Worm (Caenorhabditis elegans): ENCODE data around the gene Y49E10.30.

The Y49E10.30 gene

ce11 chrIII:12410304-12410703 lies 23.6 kb downstream of the Y49E10.30 start:
- TF ChIP-seq ceh-36 (tag; optimal IDR thresholded peaks at IDR 0.05) (no peak), ets-7 (tag; optimal IDR thresholded peaks at IDR 0.05) (no peak), tbx-11 (GFP tag; IDR thresholded peaks at IDR 0.05) (no peak), flt-1 (GFP tag; IDR thresholded peaks at IDR 0.05) (no peak), hmbx-1 (tag; optimal IDR thresholded peaks at IDR 0.05) (no peak), B0310.2 (tag; optimal IDR thresholded peaks at IDR 0.05) (no peak), pes-1 (GFP tag; IDR thresholded peaks at IDR 0.05) (no peak), hnd-1 (tag; optimal IDR thresholded peaks at IDR 0.05) (no peak), sea-1 (GFP tag; conservative IDR thresholded peaks at IDR 0.05) (no peak), ama-1 (optimal IDR thresholded peaks at IDR 0.05) (no peak), tbx-37 (GFP tag; conservative IDR thresholded peaks at IDR 0.05) (no peak), tra-4 (tag; optimal IDR thresholded peaks at IDR 0.05) (no peak), F13C5.2 (tag; optimal IDR thresholded peaks at IDR 0.05) (no peak)

ce11 chrIII:12411059-12411458 lies 24.4 kb downstream of the Y49E10.30 start:
- TF ChIP-seq tbx-37 (GFP tag; conservative IDR thresholded peaks at IDR 0.05) (no peak), tra-4 (tag; optimal IDR thresholded peaks at IDR 0.05) (no peak), F13C5.2 (tag; optimal IDR thresholded peaks at IDR 0.05) (no peak), hmg-4 (GFP tag; optimal IDR thresholded peaks at IDR 0.05) (no peak), hmbx-1 (tag; optimal IDR thresholded peaks at IDR 0.05) (no peak), ceh-13 (GFP tag; optimal IDR thresholded peaks at IDR 0.05) (no peak), B0310.2 (tag; optimal IDR thresholded peaks at IDR 0.05) (no peak), sea-1 (GFP tag; conservative IDR thresholded peaks at IDR 0.05) (no peak), tbx-11 (GFP tag; IDR thresholded peaks at IDR 0.05) (no peak), flt-1 (GFP tag; IDR thresholded peaks at IDR 0.05) (no peak), hnd-1 (tag; optimal IDR thresholded peaks at IDR 0.05) (no peak), scrt-1 (GFP tag; IDR thresholded peaks at IDR 0.05) (no peak), aly-1 (tag; optimal IDR thresholded peaks at IDR 0.05) (no peak), ama-1 (optimal IDR thresholded peaks at IDR 0.05) (no peak), pes-1 (GFP tag; IDR thresholded peaks at IDR 0.05) (no peak)

ce11 chrIII:12411668-12412067 lies 25.0 kb downstream of the Y49E10.30 start:
- TF ChIP-seq tbx-11 (GFP tag; IDR thresholded peaks at IDR 0.05) (no peak), sea-1 (GFP tag; conservative IDR thresholded peaks at IDR 0.05) (no peak), scrt-1 (GFP tag; IDR thresholded peaks at IDR 0.05) (no peak), aly-1 (tag; optimal IDR thresholded peaks at IDR 0.05) (no peak)

ce11 chrIII:12414533-12414932 lies 27.8 kb downstream of the Y49E10.30 start:
- TF ChIP-seq ama-1 (optimal IDR thresholded peaks at IDR 0.05) (no peak), scrt-1 (GFP tag; IDR thresholded peaks at IDR 0.05) (no peak), tbx-11 (GFP tag; IDR thresholded peaks at IDR 0.05) (no peak), hmg-4 (GFP tag; optimal IDR thresholded peaks at IDR 0.05) (no peak), flt-1 (GFP tag; IDR thresholded peaks at IDR 0.05) (no peak), pes-1 (GFP tag; IDR thresholded peaks at IDR 0.05) (no peak)

- TF ChIP-seq flt-1 (GFP tag; IDR thresholded peaks at IDR 0.05): no peak
- TF ChIP-seq F13C5.2 (tag; optimal IDR thresholded peaks at IDR 0.05): no peak
- TF ChIP-seq hmbx-1 (tag; optimal IDR thresholded peaks at IDR 0.05): no peak
- no peak for TF ChIP-seq pes-1 (GFP tag; IDR thresholded peaks at IDR 0.05)
- TF ChIP-seq tra-4 (tag; optimal IDR thresholded peaks at IDR 0.05): no peak
- no peak for TF ChIP-seq tbx-37 (GFP tag; conservative IDR thresholded peaks at IDR 0.05)
- no peak for TF ChIP-seq hnd-1 (tag; optimal IDR thresholded peaks at IDR 0.05)
- no peak for TF ChIP-seq hmg-4 (GFP tag; optimal IDR thresholded peaks at IDR 0.05)
- TF ChIP-seq tbx-11 (GFP tag; IDR thresholded peaks at IDR 0.05): no peak
- TF ChIP-seq B0310.2 (tag; optimal IDR thresholded peaks at IDR 0.05): no peak
- no peak for TF ChIP-seq ets-7 (tag; optimal IDR thresholded peaks at IDR 0.05)
These were observed 33.6 kb downstream of the Y49E10.30 start for ce11 chrIII:12420256-12420655.

- TF ChIP-seq tra-4 (tag; optimal IDR thresholded peaks at IDR 0.05): no peak
- no peak for TF ChIP-seq aly-1 (tag; optimal IDR thresholded peaks at IDR 0.05)
- no peak for TF ChIP-seq tbx-37 (GFP tag; conservative IDR thresholded peaks at IDR 0.05)
These were observed 35.0 kb downstream of the Y49E10.30 start, which contains the start of gene tat-1 for ce11 chrIII:12421708-12422107. tat-1 (minus strand) TSS chrIII:12421718.

- TF ChIP-seq hnd-1 (tag; optimal IDR thresholded peaks at IDR 0.05) (no peak), F13C5.2 (tag; optimal IDR thresholded peaks at IDR 0.05) (no peak), scrt-1 (GFP tag; IDR thresholded peaks at IDR 0.05) (no peak), hmg-4 (GFP tag; optimal IDR thresholded peaks at IDR 0.05) (no peak), ama-1 (optimal IDR thresholded peaks at IDR 0.05) (no peak), ceh-36 (tag; optimal IDR thresholded peaks at IDR 0.05) (no peak), pes-1 (GFP tag; IDR thresholded peaks at IDR 0.05) (no peak), tbx-11 (GFP tag; IDR thresholded peaks at IDR 0.05) (no peak), tra-4 (tag; optimal IDR thresholded peaks at IDR 0.05) (no peak), ets-7 (tag; optimal IDR thresholded peaks at IDR 0.05) (no peak), hmbx-1 (tag; optimal IDR thresholded peaks at IDR 0.05) (no peak), tbx-37 (GFP tag; conservative IDR thresholded peaks at IDR 0.05) (no peak), aly-1 (tag; optimal IDR thresholded peaks at IDR 0.05) (no peak)
These were observed 37.4 kb downstream of the Y49E10.30 start for ce11 chrIII:12424066-12424465.

- TF ChIP-seq tbx-11 (GFP tag; IDR thresholded peaks at IDR 0.05) (no peak), ama-1 (optimal IDR thresholded peaks at IDR 0.05) (no peak), ceh-36 (tag; optimal IDR thresholded peaks at IDR 0.05) (no peak), F13C5.2 (tag; optimal IDR thresholded peaks at IDR 0.05) (no peak), hmg-4 (GFP tag; optimal IDR thresholded peaks at IDR 0.05) (no peak), ceh-13 (GFP tag; optimal IDR thresholded peaks at IDR 0.05) (no peak), B0310.2 (tag; optimal IDR thresholded peaks at IDR 0.05) (no peak), tbx-37 (GFP tag; conservative IDR thresholded peaks at IDR 0.05) (no peak), tra-4 (tag; optimal IDR thresholded peaks at IDR 0.05) (no peak), hnd-1 (tag; optimal IDR thresholded peaks at IDR 0.05) (no peak), pes-1 (GFP tag; IDR thresholded peaks at IDR 0.05) (no peak), sea-1 (GFP tag; conservative IDR thresholded peaks at IDR 0.05) (no peak), flt-1 (GFP tag; IDR thresholded peaks at IDR 0.05) (no peak)
These were observed 38.0 kb downstream of the Y49E10.30 start for ce11 chrIII:12424663-12425062.
